Fruit fly (Drosophila melanogaster): ENCODE data around the gene InR.

- TF ChIP-seq pan (optimal IDR thresholded peaks at IDR 0.05) (no peak), psq (optimal IDR thresholded peaks at IDR 0.05) (no peak)
Observed at dm6 chr3R:21611629-21612180, 7.4 kb downstream of the InR start.

Data from whole organism.